Worm (Caenorhabditis elegans): ENCODE data around the gene ndab-2.

The ndab-2 gene

DNA sequence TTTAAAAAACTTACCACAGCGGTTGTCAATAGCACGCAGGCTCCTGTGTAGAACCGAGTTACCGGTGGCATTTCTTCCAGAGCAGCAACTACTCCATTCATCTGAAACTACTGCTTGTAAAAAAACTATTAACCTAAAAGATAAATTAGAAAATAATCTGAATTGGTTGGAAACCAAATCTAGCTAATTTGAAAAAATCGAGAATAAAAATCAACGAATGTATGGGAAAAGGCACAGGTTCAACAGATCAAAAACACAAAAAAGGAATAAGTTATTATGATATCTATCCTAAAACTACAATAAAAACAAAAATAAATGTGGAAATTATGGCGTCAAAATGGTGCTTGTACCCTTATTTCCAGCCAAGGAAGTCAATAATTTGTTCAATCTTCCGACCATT, 42.5 kb downstream of the ndab-2 start, which contains the start of gene der-2:
TSS of gene der-2 (minus strand) at position 101 of the 400 bp plus-strand sequence.
- no peak for TF ChIP-seq tra-4 (tag; optimal IDR thresholded peaks at IDR 0.05)
- no peak for TF ChIP-seq F13C5.2 (tag; optimal IDR thresholded peaks at IDR 0.05)
- TF ChIP-seq ceh-36 (tag; optimal IDR thresholded peaks at IDR 0.05) = no peak
- no peak for TF ChIP-seq hnd-1 (tag; optimal IDR thresholded peaks at IDR 0.05)
- no peak for TF ChIP-seq flt-1 (GFP tag; IDR thresholded peaks at IDR 0.05)
- TF ChIP-seq ets-7 (tag; optimal IDR thresholded peaks at IDR 0.05) = no peak
- no peak for TF ChIP-seq sea-1 (GFP tag; conservative IDR thresholded peaks at IDR 0.05)
- TF ChIP-seq B0310.2 (tag; optimal IDR thresholded peaks at IDR 0.05) = no peak
- TF ChIP-seq hmbx-1 (tag; optimal IDR thresholded peaks at IDR 0.05) = no peak
- TF ChIP-seq ama-1 (optimal IDR thresholded peaks at IDR 0.05) = no peak
- no peak for TF ChIP-seq ceh-13 (GFP tag; optimal IDR thresholded peaks at IDR 0.05)
- no peak for TF ChIP-seq scrt-1 (GFP tag; IDR thresholded peaks at IDR 0.05)
- TF ChIP-seq tbx-37 (GFP tag; conservative IDR thresholded peaks at IDR 0.05) = no peak
- TF ChIP-seq hmg-4 (GFP tag; optimal IDR thresholded peaks at IDR 0.05) = no peak
- TF ChIP-seq aly-1 (tag; optimal IDR thresholded peaks at IDR 0.05) = no peak
- TF ChIP-seq tbx-11 (GFP tag; IDR thresholded peaks at IDR 0.05) = no peak
- no peak for TF ChIP-seq pes-1 (GFP tag; IDR thresholded peaks at IDR 0.05)

DNA sequence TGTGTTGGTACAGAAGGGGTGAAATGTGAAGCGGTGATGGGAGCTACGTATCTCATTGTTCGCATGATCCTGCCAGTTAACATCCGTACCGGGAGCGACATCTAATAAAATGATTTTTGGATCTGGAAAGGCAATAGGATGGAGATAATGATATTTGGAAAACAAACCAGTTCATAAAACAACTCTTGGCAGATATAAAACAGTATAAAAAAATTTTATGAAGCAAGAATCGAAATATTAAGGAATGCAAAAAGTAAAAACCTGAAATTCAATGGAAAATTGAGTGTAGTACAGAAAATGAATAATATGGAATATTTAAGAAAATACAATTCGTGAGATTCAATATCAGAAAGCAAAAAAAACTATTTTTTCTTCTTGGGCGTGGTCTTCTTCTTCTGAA, 46.1 kb downstream of the ndab-2 start, which contains the start of gene hsp-75:
TSS of gene hsp-75 (minus strand) at position 101 of the 400 bp plus-strand sequence.
- TF ChIP-seq hmg-4 (GFP tag; optimal IDR thresholded peaks at IDR 0.05) (no peak), tra-4 (tag; optimal IDR thresholded peaks at IDR 0.05) (no peak), ets-7 (tag; optimal IDR thresholded peaks at IDR 0.05) (no peak), ceh-13 (GFP tag; optimal IDR thresholded peaks at IDR 0.05) (no peak), aly-1 (tag; optimal IDR thresholded peaks at IDR 0.05) (no peak), tbx-37 (GFP tag; conservative IDR thresholded peaks at IDR 0.05) (no peak), B0310.2 (tag; optimal IDR thresholded peaks at IDR 0.05) (no peak), ceh-36 (tag; optimal IDR thresholded peaks at IDR 0.05) (no peak), hmbx-1 (tag; optimal IDR thresholded peaks at IDR 0.05) (no peak), sea-1 (GFP tag; conservative IDR thresholded peaks at IDR 0.05) (no peak), pes-1 (GFP tag; IDR thresholded peaks at IDR 0.05) (no peak), tbx-11 (GFP tag; IDR thresholded peaks at IDR 0.05) (no peak)

DNA sequence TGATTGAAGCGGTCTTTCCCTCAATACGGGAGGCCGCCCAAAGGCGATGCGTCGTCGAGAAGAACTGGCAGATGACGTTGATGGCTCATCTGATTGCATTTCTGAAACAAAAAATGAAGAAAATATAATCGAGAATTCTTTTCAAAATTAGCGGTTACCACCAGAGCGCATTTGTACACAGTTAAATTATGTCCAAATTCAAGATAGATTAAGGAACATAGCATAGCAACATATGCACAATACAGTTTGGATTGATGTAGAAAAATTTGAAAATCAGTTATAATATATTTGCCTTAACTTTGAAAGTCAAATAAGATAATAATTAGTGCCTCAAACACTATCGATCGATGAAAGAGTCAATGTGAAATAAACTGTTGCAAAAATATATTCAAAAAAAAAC, 49.1 kb downstream of the ndab-2 start, which contains the start of gene R151.8:
TSS of gene R151.8 (minus strand) at position 101 of the 400 bp plus-strand sequence.
- TF ChIP-seq F13C5.2 (tag; optimal IDR thresholded peaks at IDR 0.05) = no peak
- no peak for TF ChIP-seq hmbx-1 (tag; optimal IDR thresholded peaks at IDR 0.05)
- TF ChIP-seq ceh-36 (tag; optimal IDR thresholded peaks at IDR 0.05) = no peak
- TF ChIP-seq pes-1 (GFP tag; IDR thresholded peaks at IDR 0.05) = no peak
- TF ChIP-seq hmg-4 (GFP tag; optimal IDR thresholded peaks at IDR 0.05) = no peak
- no peak for TF ChIP-seq sea-1 (GFP tag; conservative IDR thresholded peaks at IDR 0.05)
- no peak for TF ChIP-seq scrt-1 (GFP tag; IDR thresholded peaks at IDR 0.05)
- TF ChIP-seq tbx-11 (GFP tag; IDR thresholded peaks at IDR 0.05) = no peak
- TF ChIP-seq tra-4 (tag; optimal IDR thresholded peaks at IDR 0.05) = no peak
- TF ChIP-seq aly-1 (tag; optimal IDR thresholded peaks at IDR 0.05) = no peak
- TF ChIP-seq B0310.2 (tag; optimal IDR thresholded peaks at IDR 0.05) = no peak
- TF ChIP-seq ceh-13 (GFP tag; optimal IDR thresholded peaks at IDR 0.05) = no peak
- TF ChIP-seq tbx-37 (GFP tag; conservative IDR thresholded peaks at IDR 0.05) = no peak

DNA sequence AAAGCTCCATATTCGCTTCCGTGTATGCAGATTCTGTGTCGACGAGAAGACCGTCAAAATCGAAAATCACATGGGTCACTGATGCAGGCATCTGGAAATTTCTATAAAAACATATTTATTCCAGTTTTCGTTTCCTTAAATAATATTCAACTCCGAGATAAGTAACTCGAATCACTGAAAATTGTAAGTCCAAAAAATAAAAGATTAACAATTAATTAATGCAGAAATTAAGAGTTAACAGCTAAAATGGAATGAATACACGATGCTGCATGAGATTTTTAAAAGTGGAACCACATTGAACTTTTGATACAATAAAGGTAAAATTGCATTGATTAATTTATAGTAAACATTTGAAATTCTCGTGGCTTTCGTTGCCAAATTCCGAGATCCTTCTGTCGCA, 50.3 kb downstream of the ndab-2 start, which contains the start of gene R151.10:
TSS of gene R151.10 (minus strand) at position 101 of the 400 bp plus-strand sequence.
- TF ChIP-seq ets-7 (tag; optimal IDR thresholded peaks at IDR 0.05) = no peak
- TF ChIP-seq tbx-37 (GFP tag; conservative IDR thresholded peaks at IDR 0.05) = no peak
- TF ChIP-seq flt-1 (GFP tag; IDR thresholded peaks at IDR 0.05) = no peak
- no peak for TF ChIP-seq hmg-4 (GFP tag; optimal IDR thresholded peaks at IDR 0.05)
- no peak for TF ChIP-seq scrt-1 (GFP tag; IDR thresholded peaks at IDR 0.05)
- no peak for TF ChIP-seq tbx-11 (GFP tag; IDR thresholded peaks at IDR 0.05)
- no peak for TF ChIP-seq hmbx-1 (tag; optimal IDR thresholded peaks at IDR 0.05)
- TF ChIP-seq ceh-13 (GFP tag; optimal IDR thresholded peaks at IDR 0.05) = no peak
- no peak for TF ChIP-seq ceh-36 (tag; optimal IDR thresholded peaks at IDR 0.05)

Measured in whole organism, early embryonic.